Fruit fly (Drosophila melanogaster) whole organism, embryonic: ENCODE measurements around the gene pygo.

Source experiments
- Adf1 ChIP-seq: fragments of 200-800 bp; sonication (Bioruptor generic); IDR thresholded peaks from 2 replicates; pipeline ENCODE4 v1.3.6; 2022; ENCODE audit warnings: missing biosample characterization, missing genetic modification characterization
- CG10431 ChIP-seq: fragments of 200-800 bp; sonication (Bioruptor generic); optimal IDR thresholded peaks from 3 replicates; lab custom pipeline; 2018; ENCODE audit warnings: missing biosample characterization, mild to moderate bottlenecking, missing genetic modification characterization
- CG10462 ChIP-seq: fragments of 200-800 bp; sonication (Bioruptor generic); optimal IDR thresholded peaks from 2 replicates; lab custom pipeline; 2016; ENCODE audit warnings: missing biosample characterization, missing genetic modification characterization
- CG13775 ChIP-seq: fragments of 200-800 bp; sonication (Bioruptor generic); optimal IDR thresholded peaks from 3 replicates; lab custom pipeline; 2017; ENCODE audit warnings: missing biosample characterization, mild to moderate bottlenecking, missing genetic modification characterization
- CG14667 ChIP-seq: fragments of 200-800 bp; sonication (Bioruptor generic); IDR thresholded peaks from 2 replicates; pipeline ENCODE4 v1.3.6; 2022; ENCODE audit warnings: missing biosample characterization, missing genetic modification characterization
- CG14710 ChIP-seq: fragments of 200-800 bp; sonication (Bioruptor generic); optimal IDR thresholded peaks from 3 replicates; lab custom pipeline; 2019; ENCODE audit warnings: missing biosample characterization, mild to moderate bottlenecking, missing genetic modification characterization, moderate library complexity
- CG14965 ChIP-seq: fragments of 200-800 bp; sonication (Bioruptor generic); optimal IDR thresholded peaks from 2 replicates; lab custom pipeline; 2016; ENCODE audit warnings: missing biosample characterization, missing genetic modification characterization, borderline replicate concordance
- CG17802 ChIP-seq: fragments of 200-800 bp; sonication (Bioruptor generic); optimal IDR thresholded peaks from 2 replicates; lab custom pipeline; 2018; ENCODE audit warnings: missing biosample characterization, mild to moderate bottlenecking, missing genetic modification characterization, moderate library complexity
- CG18011 ChIP-seq: fragments of 200-800 bp; sonication (Bioruptor generic); optimal IDR thresholded peaks from 2 replicates; lab custom pipeline; 2017; ENCODE audit warnings: missing biosample characterization, missing genetic modification characterization, mild to moderate bottlenecking, moderate library complexity, missing genotype
- CG2129 ChIP-seq: fragments of 200-800 bp; sonication (Bioruptor generic); IDR thresholded peaks from 2 replicates; pipeline ENCODE4 v1.3.6; 2022; ENCODE audit warnings: missing biosample characterization, missing genetic modification characterization; ENCODE audit not compliant: partially characterized antibody
- CG2678 ChIP-seq: fragments of 200-800 bp; sonication (Bioruptor generic); optimal IDR thresholded peaks from 3 replicates; lab custom pipeline; 2019; ENCODE audit warnings: missing biosample characterization, mild to moderate bottlenecking, missing genetic modification characterization, moderate library complexity
- CG33213 ChIP-seq: fragments of 200-800 bp; sonication (Bioruptor generic); optimal IDR thresholded peaks from 3 replicates; lab custom pipeline; 2016; ENCODE audit warnings: missing biosample characterization, missing genetic modification characterization
- CG43689 ChIP-seq: fragments of 200-800 bp; sonication (Bioruptor generic); IDR thresholded peaks from 2 replicates; pipeline ENCODE4 v1.3.6; 2022; ENCODE audit warnings: missing biosample characterization, missing genetic modification characterization
- CG8290 ChIP-seq, 3 experiments: fragments of 200-800 bp; sonication (Bioruptor generic); optimal IDR thresholded peaks; 2 replicates each; lab custom pipeline; 2016 to 2019; ENCODE audit warnings: missing biosample characterization in 3 of 3, missing genetic modification characterization in 3 of 3, mild to moderate bottlenecking in 2 of 3, moderate library complexity in 1 of 3
- CG8359 ChIP-seq: fragments of 200-800 bp; sonication (Bioruptor generic); optimal IDR thresholded peaks from 2 replicates; lab custom pipeline; 2017; ENCODE audit warnings: missing biosample characterization, mild to moderate bottlenecking, missing genetic modification characterization, borderline replicate concordance
- CG8388 ChIP-seq: fragments of 200-800 bp; sonication (Bioruptor generic); optimal IDR thresholded peaks from 2 replicates; lab custom pipeline; 2019; ENCODE audit warnings: missing biosample characterization, mild to moderate bottlenecking, missing genetic modification characterization, moderate library complexity
- CG8924 ChIP-seq: fragments of 200-800 bp; optimal IDR thresholded peaks from 3 replicates; lab custom pipeline; 2019; ENCODE audit warnings: missing biosample characterization, mild to moderate bottlenecking, missing genetic modification characterization, moderate library complexity
- CG8944 ChIP-seq: fragments of 200-800 bp; sonication (Bioruptor generic); optimal IDR thresholded peaks from 3 replicates; lab custom pipeline; 2016; ENCODE audit warnings: missing biosample characterization, missing genetic modification characterization
- CG9437 ChIP-seq: fragments of 200-800 bp; sonication (Bioruptor generic); optimal IDR thresholded peaks from 2 replicates; lab custom pipeline; 2018; ENCODE audit warnings: missing biosample characterization, mild to moderate bottlenecking, missing genetic modification characterization
- CG9876 ChIP-seq: fragments of 200-800 bp; sonication (Bioruptor generic); optimal IDR thresholded peaks from 2 replicates; lab custom pipeline; 2016; ENCODE audit warnings: missing biosample characterization, missing genetic modification characterization
- D ChIP-seq, 2 experiments: fragments of 200-800 bp in 1 of 2; fragments of >200 bp in 1 of 2; sonication (Bioruptor generic) in 1 of 2; optimal IDR thresholded peaks; 2 replicates in 1 of 2; 3 replicates in 1 of 2; lab custom pipeline; 2017; ENCODE audit warnings: mild to moderate bottlenecking in 1 of 2, missing biosample characterization in 1 of 2, missing genetic modification characterization in 1 of 2, missing genetic modification reagents in 1 of 2
- HHEX ChIP-seq: fragments of 200-800 bp; sonication (Bioruptor generic); optimal IDR thresholded peaks from 3 replicates; lab custom pipeline; 2017; ENCODE audit warnings: missing biosample characterization, mild to moderate bottlenecking, missing genetic modification characterization, missing genetic modification reagents
- Hmx ChIP-seq: fragments of 200-800 bp; sonication (Bioruptor generic); optimal IDR thresholded peaks from 2 replicates; lab custom pipeline; 2016; ENCODE audit warnings: missing biosample characterization, missing genetic modification characterization
- Hsf ChIP-seq: fragments of 200-800 bp; sonication (Bioruptor generic); optimal IDR thresholded peaks from 3 replicates; lab custom pipeline; 2016; ENCODE audit warnings: missing biosample characterization, missing genetic modification characterization
- Mes4 ChIP-seq: fragments of 200-800 bp; sonication (Bioruptor generic); optimal IDR thresholded peaks from 2 replicates; lab custom pipeline; 2016; ENCODE audit warnings: missing biosample characterization, missing genetic modification characterization
- Mrtf ChIP-seq: fragments of 200-800 bp; sonication (Bioruptor generic); IDR thresholded peaks from 3 replicates; pipeline ENCODE4 v1.3.6; 2022; ENCODE audit warnings: missing biosample characterization, missing genetic modification characterization
- Nf-YA ChIP-seq: fragments of 200-800 bp; sonication (Bioruptor generic); IDR thresholded peaks from 2 replicates; pipeline ENCODE4 v1.3.6; 2022; ENCODE audit warnings: missing biosample characterization, missing genetic modification characterization
- Opbp ChIP-seq: fragments of 200-800 bp; sonication (Bioruptor generic); IDR thresholded peaks from 3 replicates; pipeline ENCODE4 v1.3.6; 2022; ENCODE audit warnings: missing biosample characterization, missing genetic modification characterization; ENCODE audit not compliant: partially characterized antibody
- Optix ChIP-seq: fragments of 200-800 bp; sonication (Bioruptor generic); IDR thresholded peaks from 3 replicates; pipeline ENCODE4 v1.3.6; 2022; ENCODE audit warnings: missing biosample characterization, missing genetic modification characterization
- Rx ChIP-seq: fragments of 200-800 bp; sonication (Bioruptor generic); IDR thresholded peaks from 2 replicates; pipeline ENCODE4 v1.3.6; 2022; ENCODE audit warnings: missing biosample characterization, missing genetic modification characterization
- Sin3A ChIP-seq: fragments of >200 bp; optimal IDR thresholded peaks from 2 replicates; lab custom pipeline; 2018
- Spps ChIP-seq: fragments of 200-800 bp; sonication (Bioruptor generic); optimal IDR thresholded peaks from 2 replicates; lab custom pipeline; 2018; ENCODE audit warnings: missing biosample characterization, mild to moderate bottlenecking, missing genetic modification characterization
- Stat92E ChIP-seq, 3 experiments: fragments of >200 bp in 2 of 3; fragments of 200-800 bp in 1 of 3; sonication (Bioruptor generic) in 1 of 3; optimal IDR thresholded peaks; 2 replicates each; lab custom pipeline; 2017 to 2019; ENCODE audit warnings: missing biosample characterization in 3 of 3, missing genetic modification characterization in 3 of 3, mild to moderate bottlenecking in 1 of 3, moderate library complexity in 1 of 3
- Tbp ChIP-seq: fragments of >200 bp; optimal IDR thresholded peaks from 2 replicates; lab custom pipeline; 2018; ENCODE audit warnings: missing biosample characterization, missing genetic modification characterization
- aop ChIP-seq: fragments of 200-800 bp; sonication (Bioruptor generic); IDR thresholded peaks from 2 replicates; pipeline ENCODE4 v1.3.6; 2022; ENCODE audit warnings: missing biosample characterization, missing genetic modification characterization
- chn ChIP-seq: fragments of 200-800 bp; sonication (Bioruptor generic); optimal IDR thresholded peaks from 2 replicates; lab custom pipeline; 2016; ENCODE audit warnings: missing biosample characterization, missing genetic modification characterization
- croc ChIP-seq: fragments of 200-800 bp; sonication (Bioruptor generic); conservative IDR thresholded peaks from 3 replicates; pipeline ENCODE4 v1.3.6; 2022; ENCODE audit warnings: missing biosample characterization, missing genetic modification characterization
- fd64A ChIP-seq: fragments of 200-800 bp; sonication (Bioruptor generic); optimal IDR thresholded peaks from 3 replicates; lab custom pipeline; 2018; ENCODE audit warnings: missing biosample characterization, mild to moderate bottlenecking, missing genetic modification characterization
- ftz-f1 ChIP-seq: fragments of 200-800 bp; sonication (Bioruptor generic); optimal IDR thresholded peaks from 2 replicates; lab custom pipeline; 2016; ENCODE audit warnings: missing biosample characterization, missing genetic modification characterization
- fu2 ChIP-seq: fragments of 200-800 bp; sonication (Bioruptor generic); optimal IDR thresholded peaks from 2 replicates; lab custom pipeline; 2016; ENCODE audit warnings: missing biosample characterization, missing genetic modification characterization
- gcm2 ChIP-seq: fragments of 200-800 bp; sonication (Bioruptor generic); optimal IDR thresholded peaks from 2 replicates; lab custom pipeline; 2016; ENCODE audit warnings: missing biosample characterization, missing genetic modification characterization
- gfzf ChIP-seq: fragments of 200-800 bp; sonication (Bioruptor generic); optimal IDR thresholded peaks from 2 replicates; lab custom pipeline; 2016; ENCODE audit warnings: missing biosample characterization, mild to moderate bottlenecking, missing genetic modification characterization, moderate library complexity
- mld ChIP-seq: fragments of 200-800 bp; sonication (Bioruptor generic); IDR thresholded peaks from 3 replicates; pipeline ENCODE4 v1.3.6; 2022; ENCODE audit warnings: missing biosample characterization, missing genetic modification characterization; ENCODE audit not compliant: partially characterized antibody
- org-1 ChIP-seq: fragments of 200-800 bp; sonication (Bioruptor generic); optimal IDR thresholded peaks from 2 replicates; lab custom pipeline; 2017; ENCODE audit warnings: missing biosample characterization, missing genetic modification characterization
- pnt ChIP-seq: fragments of 200-800 bp; sonication (Bioruptor generic); optimal IDR thresholded peaks from 3 replicates; lab custom pipeline; 2016; ENCODE audit warnings: missing biosample characterization, missing genetic modification characterization
- schlank ChIP-seq: fragments of 200-800 bp; sonication (Bioruptor generic); optimal IDR thresholded peaks from 2 replicates; lab custom pipeline; 2018; ENCODE audit warnings: missing biosample characterization, mild to moderate bottlenecking, missing genetic modification characterization
- sens-2 ChIP-seq: fragments of 200-800 bp; sonication (Bioruptor generic); IDR thresholded peaks from 2 replicates; pipeline ENCODE4 v1.3.6; 2022; ENCODE audit warnings: missing biosample characterization, missing genetic modification characterization
- tgo ChIP-seq: fragments of 200-800 bp; sonication (Bioruptor generic); IDR thresholded peaks from 3 replicates; pipeline ENCODE4 v1.3.6; 2022; ENCODE audit warnings: missing biosample characterization, missing genetic modification characterization
- tna ChIP-seq: fragments of 200-800 bp; sonication (Bioruptor generic); IDR thresholded peaks from 2 replicates; pipeline ENCODE4 v1.3.6; 2022; ENCODE audit warnings: missing biosample characterization, missing genetic modification characterization; ENCODE audit not compliant: partially characterized antibody
- tup ChIP-seq: fragments of 200-800 bp; sonication (Bioruptor generic); optimal IDR thresholded peaks from 2 replicates; lab custom pipeline; 2016; ENCODE audit warnings: missing biosample characterization, mild to moderate bottlenecking, missing genetic modification characterization, moderate library complexity
- usp ChIP-seq: fragments of >200 bp; optimal IDR thresholded peaks from 2 replicates; lab custom pipeline; 2017; ENCODE audit warnings: missing biosample characterization, missing genetic modification characterization

The pygo gene

DNA sequence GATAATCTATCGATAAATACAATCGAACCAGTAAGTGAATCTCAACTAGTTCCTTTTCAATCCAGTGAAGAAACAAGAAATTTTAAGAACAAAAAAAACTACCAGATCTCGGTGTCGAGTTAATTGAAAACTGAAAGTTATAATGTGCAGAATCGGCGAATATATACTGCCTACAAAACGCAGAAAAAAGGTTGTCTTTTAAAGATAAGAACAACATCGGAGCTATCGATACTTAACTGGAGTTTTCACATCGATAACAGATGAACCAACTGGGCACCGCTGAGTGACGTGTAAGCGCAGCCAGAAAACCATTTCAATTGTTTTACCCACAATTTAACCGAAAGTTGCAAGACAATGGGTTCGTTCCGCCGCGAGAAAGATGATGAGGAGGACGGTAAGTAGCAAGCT lies 8.6 kb downstream of the pygo start, which contains the start of gene gammaCOP (continued):
- TF ChIP-seq CG17802 (tag; lab: Kevin White, UChicago) (no peak), Tbp (GFP tag; lab: Kevin White, UChicago) (no peak), usp (no peak), croc (GFP tag; lab: Robert Waterston, UW) (no peak), fd64A (GFP tag; lab: Kevin White, UChicago) (no peak), Stat92E (GFP tag; optimal IDR thresholded peaks at IDR 0.05; lab: Kevin White, UChicago) (no peak), CG9437 (GFP tag; lab: Kevin White, UChicago) (no peak), Hmx (GFP tag; lab: Kevin White, UChicago) (no peak), Nf-YA (no peak), Spps (tag; lab: Kevin White, UChicago) (peak; percentile 16), HHEX (GFP tag; lab: Kevin White, UChicago) (no peak), Rx (GFP tag; lab: Robert Waterston, UW) (no peak), CG2129 (peak; percentile 77), chn (GFP tag; lab: Kevin White, UChicago) (no peak), Sin3A (lab: Kevin White, UChicago) (peak; percentile 37), CG33213 (peak; percentile 1), CG8388 (GFP tag; lab: Kevin White, UChicago) (no peak), tgo (no peak), CG8924 (tag; lab: Kevin White, UChicago) (no peak), pnt (GFP tag; lab: Kevin White, UChicago) (no peak), D (optimal IDR thresholded peaks at IDR 0.05; lab: Kevin White, UChicago) (no peak), D (GFP tag; optimal IDR thresholded peaks at IDR 0.05; lab: Kevin White, UChicago) (no peak), CG13775 (GFP tag; lab: Kevin White, UChicago) (no peak), CG14965 (GFP tag; lab: Kevin White, UChicago) (no peak), Adf1 (no peak), Mes4 (GFP tag; lab: Kevin White, UChicago) (no peak), mld (GFP tag; lab: Robert Waterston, UW) (peak; percentile 36; the same call in 1 of the 3 replicates), CG9876 (GFP tag; lab: Kevin White, UChicago) (no peak), CG10431 (GFP tag; lab: Kevin White, UChicago) (no peak), gfzf (GFP tag; lab: Kevin White, UChicago) (peak; percentile 28), Mrtf (no peak), tup (GFP tag; lab: Kevin White, UChicago) (no peak), CG8944 (GFP tag; lab: Kevin White, UChicago) (no peak), gcm2 (GFP tag; lab: Kevin White, UChicago) (no peak), ftz-f1 (GFP tag; lab: Kevin White, UChicago) (no peak), CG18011 (GFP tag; lab: Kevin White, UChicago) (no peak), sens-2 (GFP tag; lab: Robert Waterston, UW) (no peak), schlank (tag; lab: Kevin White, UChicago) (no peak), aop (GFP tag; lab: Robert Waterston, UW) (no peak), Hsf (GFP tag; lab: Kevin White, UChicago) (no peak), CG8359 (GFP tag; lab: Kevin White, UChicago) (no peak), Optix (GFP tag; lab: Robert Waterston, UW) (no peak), tna (GFP tag; lab: Robert Waterston, UW) (peak; percentile 91), CG10462 (GFP tag; lab: Kevin White, UChicago) (no peak), CG14667 (no peak), fu2 (GFP tag; lab: Kevin White, UChicago) (no peak), org-1 (GFP tag; lab: Kevin White, UChicago) (no peak), CG43689 (GFP tag; lab: Robert Waterston, UW) (no peak), Opbp (peak; percentile 75; the same call in 1 of the 3 replicates), CG14710 (tag; lab: Kevin White, UChicago) (peak; percentile 50), CG8290 (GFP tag; optimal IDR thresholded peaks at IDR 0.05; lab: Kevin White, UChicago) (peak; percentile 21), CG8290 (tag; optimal IDR thresholded peaks at IDR 0.05; lab: Kevin White, UChicago) (no peak), CG2678 (tag; lab: Kevin White, UChicago) (no peak)
